Fruit fly (Drosophila melanogaster): ENCODE data around the gene CG13305.

Gene CG13305

DNA sequence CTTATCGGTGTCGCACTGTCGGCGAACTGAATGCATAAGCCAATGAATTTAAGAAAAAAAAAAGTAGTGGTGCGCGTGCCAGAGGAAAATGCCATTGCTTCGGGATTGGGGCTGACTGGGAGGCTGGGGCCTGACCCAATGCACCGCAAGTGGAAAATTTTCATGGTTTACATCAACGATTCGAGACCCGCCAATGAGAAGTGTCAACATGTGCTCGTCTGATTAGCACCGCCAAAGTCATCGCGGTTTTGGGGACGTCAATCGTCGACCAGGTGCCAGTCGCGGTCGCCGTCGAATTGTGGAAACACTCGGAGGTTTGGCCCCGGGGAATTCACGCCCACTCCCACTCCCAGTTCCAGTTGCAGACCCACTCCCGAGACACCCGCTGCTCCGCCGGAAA lies 37.2 kb upstream of the CG13305 start (continued):
- TF ChIP-seq CG2202 (tag; optimal IDR thresholded peaks at IDR 0.05) (no peak), NK7.1 (GFP tag; optimal IDR thresholded peaks at IDR 0.05) (no peak), tna (GFP tag; IDR thresholded peaks at IDR 0.05; ENCODE audit: partially characterized antibody) (no peak), CTCF (GFP tag; optimal IDR thresholded peaks at IDR 0.05) (no peak), CG4730 (GFP tag; IDR thresholded peaks at IDR 0.05) (no peak), vfl (GFP tag; optimal IDR thresholded peaks at IDR 0.05) (no peak), Dll (GFP tag; IDR thresholded peaks at IDR 0.05; ENCODE audit: partially characterized antibody) (no peak), inv (GFP tag; IDR thresholded peaks at IDR 0.05; ENCODE audit: partially characterized antibody) (no peak), HLH4C (GFP tag; IDR thresholded peaks at IDR 0.05; ENCODE audit: partially characterized antibody) (no peak), ssp (GFP tag; IDR thresholded peaks at IDR 0.05) (no peak), Dad (GFP tag; optimal IDR thresholded peaks at IDR 0.05) (no peak), row (GFP tag; IDR thresholded peaks at IDR 0.05) (no peak), CG1602 (GFP tag; optimal IDR thresholded peaks at IDR 0.05) (no peak), CG7963 (GFP tag; IDR thresholded peaks at IDR 0.05; ENCODE audit: partially characterized antibody) (no peak), NC2β (GFP tag; optimal IDR thresholded peaks at IDR 0.05) (no peak), CG14860 (GFP tag; IDR thresholded peaks at IDR 0.05; ENCODE audit: partially characterized antibody) (no peak), GATAe (GFP tag; conservative IDR thresholded peaks at IDR 0.05) (no peak), CG5953 (GFP tag; IDR thresholded peaks at IDR 0.05) (no peak), luna (GFP tag; optimal IDR thresholded peaks at IDR 0.05) (no peak), CG4360 (GFP tag; IDR thresholded peaks at IDR 0.05) (no peak), CG16813 (GFP tag; IDR thresholded peaks at IDR 0.05; ENCODE audit: partially characterized antibody) (no peak), wor (GFP tag; IDR thresholded peaks at IDR 0.05) (no peak), sob (GFP tag; IDR thresholded peaks at IDR 0.05) (0 out of 2 replicates have a peak, but pooled peaks have one; percentile 35), Pdp1 (GFP tag; optimal IDR thresholded peaks at IDR 0.05) (peak in 1 of 2 experiments; percentile 17), stc (GFP tag; IDR thresholded peaks at IDR 0.05) (peak; percentile 20; the same call in 1 of the 2 replicates), zen2 (GFP tag; IDR thresholded peaks at IDR 0.05; ENCODE audit: partially characterized antibody) (no peak), lola (GFP tag; optimal IDR thresholded peaks at IDR 0.05) (no peak), CG8089 (GFP tag; optimal IDR thresholded peaks at IDR 0.05) (no peak), CG4820 (GFP tag; optimal IDR thresholded peaks at IDR 0.05) (no peak), CG6654 (GFP tag; optimal IDR thresholded peaks at IDR 0.05) (no peak), Hmx (GFP tag; optimal IDR thresholded peaks at IDR 0.05) (no peak), trem (tag; optimal IDR thresholded peaks at IDR 0.05) (no peak), insv (GFP tag; optimal IDR thresholded peaks at IDR 0.05) (no peak), Kr (GFP tag; optimal IDR thresholded peaks at IDR 0.05) (no peak), kah (GFP tag; optimal IDR thresholded peaks at IDR 0.05) (no peak), gem (tag; optimal IDR thresholded peaks at IDR 0.05) (no peak), CG10654 (GFP tag; optimal IDR thresholded peaks at IDR 0.05) (no peak), HLH54F (GFP tag; optimal IDR thresholded peaks at IDR 0.05) (no peak), org-1 (GFP tag; optimal IDR thresholded peaks at IDR 0.05) (peak; percentile 31), rib (GFP tag; IDR thresholded peaks at IDR 0.05) (0 out of 2 replicates have a peak, but pooled peaks have one; percentile 35), slp2 (GFP tag; optimal IDR thresholded peaks at IDR 0.05) (no peak), wek (GFP tag; optimal IDR thresholded peaks at IDR 0.05) (peak; percentile 67), CG12391 (tag; optimal IDR thresholded peaks at IDR 0.05) (no peak), CG16779 (GFP tag; IDR thresholded peaks at IDR 0.05) (0 out of 2 replicates have a peak, but pooled peaks have one; percentile 24), danr (GFP tag; IDR thresholded peaks at IDR 0.05) (no peak), chif (GFP tag; optimal IDR thresholded peaks at IDR 0.05) (no peak), CG7271 (tag; optimal IDR thresholded peaks at IDR 0.05) (no peak), hkb (optimal IDR thresholded peaks at IDR 0.05) (no peak), hkb (GFP tag; IDR thresholded peaks at IDR 0.05) (0 out of 2 replicates have a peak, but pooled peaks have one; percentile 29), Nf-YB (GFP tag; optimal IDR thresholded peaks at IDR 0.05) (no peak), bsh (GFP tag; optimal IDR thresholded peaks at IDR 0.05) (no peak), CG31365 (tag; optimal IDR thresholded peaks at IDR 0.05) (peak; percentile 31)
